Fruit fly (Drosophila melanogaster): Measurements from ENCODE around the gene GlyRS.

DNA sequence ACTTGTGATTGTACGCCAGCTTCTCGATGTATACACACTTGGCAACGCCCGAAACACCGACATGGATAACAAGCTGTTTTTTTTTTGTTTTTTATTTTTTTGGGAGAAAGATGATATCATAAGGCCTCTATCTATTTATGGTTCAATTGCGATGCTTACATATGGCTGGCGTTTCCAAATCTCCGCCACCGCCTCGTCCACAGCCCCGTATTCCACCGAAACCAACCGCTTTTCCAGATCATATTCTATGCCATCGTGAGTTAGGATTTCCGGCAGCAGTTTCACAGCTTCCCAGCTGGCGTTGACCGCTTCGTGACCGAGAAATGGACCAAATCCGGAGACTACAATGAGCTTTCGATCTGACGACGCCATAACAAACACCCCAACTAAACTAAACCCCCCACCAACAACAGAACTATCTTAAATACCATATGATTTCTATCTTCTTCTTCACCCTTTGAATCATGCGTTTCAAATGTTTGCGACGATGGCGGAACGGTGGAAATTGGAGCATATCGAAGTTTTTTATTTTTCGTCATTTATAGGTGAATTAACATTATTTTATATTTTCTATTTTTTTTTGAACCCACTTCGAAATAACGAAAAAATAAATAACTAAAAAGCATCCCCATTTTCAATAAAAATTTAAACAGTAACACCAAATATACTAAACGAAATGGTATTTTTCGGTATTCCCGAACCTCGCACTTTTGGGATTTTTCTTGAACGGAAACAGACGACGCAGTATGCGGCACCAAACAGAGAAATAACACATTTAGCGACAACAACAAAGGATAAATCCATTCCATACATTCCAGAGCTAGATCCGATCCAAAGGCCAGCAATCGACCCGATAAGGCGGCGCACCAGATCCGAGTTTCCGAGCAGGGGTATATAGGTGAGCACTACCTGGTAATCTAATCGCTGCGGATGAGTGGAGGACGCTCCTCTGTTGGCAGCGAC is 49.0 kb downstream of the GlyRS start, which contains the start of the genes CG32147 and Pex3:
- TF ChIP-seq jim (GFP tag; optimal IDR thresholded peaks at IDR 0.05) = no peak
- TF ChIP-seq Jra (GFP tag; optimal IDR thresholded peaks at IDR 0.05) = peak; percentile 5
- no peak for TF ChIP-seq sage (GFP tag; optimal IDR thresholded peaks at IDR 0.05)
- TF ChIP-seq h (GFP tag; optimal IDR thresholded peaks at IDR 0.05) = peak; percentile 32
- TF ChIP-seq br (GFP tag; optimal IDR thresholded peaks at IDR 0.05) = no peak
- TF ChIP-seq dmrt93B (GFP tag; optimal IDR thresholded peaks at IDR 0.05) = no peak
- TF ChIP-seq Hr78 (GFP tag; optimal IDR thresholded peaks at IDR 0.05) = no peak
- TF ChIP-seq CG9705 (GFP tag; optimal IDR thresholded peaks at IDR 0.05) = no peak
- TF ChIP-seq fru (GFP tag; optimal IDR thresholded peaks at IDR 0.05) = no peak

Measured in whole organism, wandering third instar larva.